Worm (Caenorhabditis elegans): Measurements from ENCODE around the gene unc-51.

unc-51 gene

DNA sequence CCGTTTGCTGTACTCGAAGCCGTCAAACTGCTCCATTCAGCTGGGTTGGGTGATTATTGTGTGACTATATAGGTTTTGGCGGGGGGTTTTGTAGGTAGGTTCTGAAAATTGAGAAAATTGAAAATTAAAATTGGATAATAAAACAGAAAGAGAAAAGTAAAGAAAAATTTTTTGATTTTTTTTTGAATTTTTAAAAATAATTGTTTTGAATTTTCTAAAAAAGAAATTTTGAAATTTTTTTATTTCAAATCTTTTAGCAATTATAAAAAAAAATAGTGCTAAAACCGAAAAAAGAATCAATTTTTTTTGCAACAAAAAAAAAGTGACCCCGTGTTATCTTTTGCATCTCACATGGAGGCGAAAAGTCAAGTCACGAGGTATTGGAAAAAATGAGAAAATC lies at the start of gene unc-51:
unc-51 (minus strand) TSS at position 101 of the 400 bp plus-strand sequence.
- no peak for TF ChIP-seq cog-1 (tag; optimal IDR thresholded peaks at IDR 0.05)
- no peak for TF ChIP-seq ztf-23 (GFP tag; IDR thresholded peaks at IDR 0.05)
- TF ChIP-seq med-1 (GFP tag; optimal IDR thresholded peaks at IDR 0.05; ENCODE audit: insufficient read depth), result no peak
- no peak for TF ChIP-seq ztf-29 (GFP tag; IDR thresholded peaks at IDR 0.05)
- no peak for TF ChIP-seq tab-1 (GFP tag; IDR thresholded peaks at IDR 0.05)
- no peak for TF ChIP-seq ref-1 (GFP tag; conservative IDR thresholded peaks at IDR 0.05)
- TF ChIP-seq flt-1 (GFP tag; IDR thresholded peaks at IDR 0.05), result no peak
- no peak for TF ChIP-seq T22C8.4 (GFP tag; IDR thresholded peaks at IDR 0.05)
- no peak for TF ChIP-seq klf-2 (GFP tag; conservative IDR thresholded peaks at IDR 0.05)

DNA sequence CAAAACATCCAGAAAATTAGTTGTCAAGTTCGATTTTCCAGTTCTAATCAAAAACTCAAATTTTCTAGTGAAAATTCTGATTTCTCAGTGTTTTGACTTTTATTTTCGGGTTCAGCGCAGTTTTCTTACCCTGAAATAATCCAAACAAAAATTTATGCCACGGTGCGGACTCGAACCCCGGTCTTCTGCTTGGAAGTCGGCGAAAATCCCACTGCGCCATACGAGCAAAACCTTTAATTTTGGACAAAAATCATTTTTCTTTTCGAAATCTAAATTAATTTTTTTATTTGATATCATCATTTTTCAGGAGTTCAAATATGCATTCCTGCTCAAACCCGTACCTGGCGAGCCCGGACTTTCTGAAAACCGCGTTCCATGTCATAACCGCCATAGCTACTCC lies 44.8 kb upstream of the unc-51 start, which contains the start of gene srh-233:
srh-233 (plus strand) TSS at position 301 of the 400 bp plus-strand sequence.
- TF ChIP-seq ref-1 (GFP tag; conservative IDR thresholded peaks at IDR 0.05) (no peak), flt-1 (GFP tag; IDR thresholded peaks at IDR 0.05) (no peak), ztf-29 (GFP tag; IDR thresholded peaks at IDR 0.05) (no peak), T22C8.4 (GFP tag; IDR thresholded peaks at IDR 0.05) (no peak), ztf-23 (GFP tag; IDR thresholded peaks at IDR 0.05) (no peak), cog-1 (tag; optimal IDR thresholded peaks at IDR 0.05) (no peak), med-1 (GFP tag; optimal IDR thresholded peaks at IDR 0.05; ENCODE audit: insufficient read depth) (no peak), klf-2 (GFP tag; conservative IDR thresholded peaks at IDR 0.05) (no peak), tab-1 (GFP tag; IDR thresholded peaks at IDR 0.05) (no peak)

DNA sequence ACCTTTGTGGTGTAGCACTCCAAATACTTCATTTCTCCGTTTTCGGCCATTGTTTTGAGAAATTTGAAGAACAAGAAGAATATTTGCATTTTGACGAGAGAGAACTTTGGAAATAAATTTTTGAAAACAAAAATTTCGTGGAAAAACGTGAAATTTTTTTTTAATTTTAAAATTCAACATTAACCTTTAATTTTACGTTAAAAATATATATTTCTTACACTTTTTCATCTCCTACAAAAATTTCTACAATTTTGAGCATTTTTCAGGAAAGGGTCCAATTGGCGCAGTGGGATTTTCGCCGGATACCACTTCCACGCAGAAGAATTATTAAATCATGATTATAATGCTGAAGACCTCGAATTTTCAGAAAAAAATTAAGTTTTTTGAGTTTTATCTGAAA lies 43.0 kb upstream of the unc-51 start, which contains the start of gene spe-19:
spe-19 (minus strand) TSS at position 101 of the 400 bp plus-strand sequence.
- TF ChIP-seq med-1 (GFP tag; optimal IDR thresholded peaks at IDR 0.05; ENCODE audit: insufficient read depth), result no peak
- TF ChIP-seq flt-1 (GFP tag; IDR thresholded peaks at IDR 0.05), result no peak
- TF ChIP-seq tab-1 (GFP tag; IDR thresholded peaks at IDR 0.05), result no peak
- no peak for TF ChIP-seq ztf-29 (GFP tag; IDR thresholded peaks at IDR 0.05)
- no peak for TF ChIP-seq cog-1 (tag; optimal IDR thresholded peaks at IDR 0.05)
- no peak for TF ChIP-seq klf-2 (GFP tag; conservative IDR thresholded peaks at IDR 0.05)
- TF ChIP-seq T22C8.4 (GFP tag; IDR thresholded peaks at IDR 0.05), result no peak
- no peak for TF ChIP-seq ztf-23 (GFP tag; IDR thresholded peaks at IDR 0.05)
- TF ChIP-seq ref-1 (GFP tag; conservative IDR thresholded peaks at IDR 0.05), result no peak

- TF ChIP-seq flt-1 (GFP tag; IDR thresholded peaks at IDR 0.05) (no peak), ztf-23 (GFP tag; IDR thresholded peaks at IDR 0.05) (no peak)
Measured at ce11 chrV:20037287-20037686, 33.0 kb upstream of the unc-51 start, which contains the start of gene Y113G7A.16. Y113G7A.16 (plus strand) TSS chrV:20037587.

DNA sequence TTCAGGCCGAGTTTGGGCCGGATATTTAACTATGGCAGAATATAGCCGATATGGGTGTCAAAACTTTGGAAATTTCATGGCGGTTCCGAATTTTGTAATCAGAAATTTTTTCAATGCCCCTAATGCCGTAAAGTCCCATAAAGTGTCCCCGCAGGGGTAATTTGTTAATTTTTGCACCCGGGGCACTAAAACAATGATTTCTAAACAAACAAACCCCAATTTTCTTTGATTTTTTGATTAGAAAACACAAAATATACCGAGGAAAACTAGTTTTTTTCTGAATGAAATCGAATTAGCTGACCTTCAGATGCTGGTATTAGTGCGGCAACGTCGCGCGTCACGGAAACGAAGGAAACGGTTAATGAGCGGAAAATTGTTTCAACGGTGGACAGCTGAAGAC lies 30.6 kb upstream of the unc-51 start:
- TF ChIP-seq ztf-29 (GFP tag; IDR thresholded peaks at IDR 0.05) (no peak), ref-1 (GFP tag; conservative IDR thresholded peaks at IDR 0.05) (no peak), med-1 (GFP tag; optimal IDR thresholded peaks at IDR 0.05; ENCODE audit: insufficient read depth) (no peak), klf-2 (GFP tag; conservative IDR thresholded peaks at IDR 0.05) (no peak), T22C8.4 (GFP tag; IDR thresholded peaks at IDR 0.05) (no peak)

DNA sequence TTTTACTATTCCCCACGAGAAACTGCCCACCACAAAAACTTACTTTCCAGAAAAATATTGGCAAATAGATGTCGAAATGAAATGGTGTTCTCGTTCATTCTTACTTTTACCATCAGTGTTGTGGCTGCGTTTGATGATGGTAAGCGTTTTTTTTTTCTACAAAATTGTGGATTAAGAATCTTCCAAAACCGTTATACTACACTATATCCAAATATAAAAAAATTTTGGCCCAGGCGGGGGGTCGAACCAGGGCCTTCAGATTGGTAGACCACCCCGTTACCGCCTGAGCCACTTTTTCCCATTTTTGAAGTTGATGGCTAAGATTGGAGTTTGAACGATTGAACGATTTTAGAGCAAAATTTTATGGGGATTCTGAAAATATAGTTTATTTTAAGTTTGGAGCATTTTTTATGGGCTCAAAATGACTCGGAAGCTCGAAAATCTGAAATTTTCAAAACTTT lies 18.7 kb upstream of the unc-51 start, which contains the start of gene lgc-55:
lgc-55 (plus strand) TSS at position 51 of the 461 bp plus-strand sequence.
- TF ChIP-seq cog-1 (tag; optimal IDR thresholded peaks at IDR 0.05) (no peak), ztf-23 (GFP tag; IDR thresholded peaks at IDR 0.05) (no peak), tab-1 (GFP tag; IDR thresholded peaks at IDR 0.05) (no peak), T22C8.4 (GFP tag; IDR thresholded peaks at IDR 0.05) (no peak), ref-1 (GFP tag; conservative IDR thresholded peaks at IDR 0.05) (no peak), ztf-29 (GFP tag; IDR thresholded peaks at IDR 0.05) (no peak), klf-2 (GFP tag; conservative IDR thresholded peaks at IDR 0.05) (no peak), flt-1 (GFP tag; IDR thresholded peaks at IDR 0.05) (no peak), med-1 (GFP tag; optimal IDR thresholded peaks at IDR 0.05; ENCODE audit: insufficient read depth) (no peak)

- TF ChIP-seq flt-1 (GFP tag; IDR thresholded peaks at IDR 0.05) (no peak), tab-1 (GFP tag; IDR thresholded peaks at IDR 0.05) (no peak), T22C8.4 (GFP tag; IDR thresholded peaks at IDR 0.05) (no peak), ztf-23 (GFP tag; IDR thresholded peaks at IDR 0.05) (no peak), ztf-29 (GFP tag; IDR thresholded peaks at IDR 0.05) (no peak), klf-2 (GFP tag; conservative IDR thresholded peaks at IDR 0.05) (no peak), med-1 (GFP tag; optimal IDR thresholded peaks at IDR 0.05; ENCODE audit: insufficient read depth) (no peak), cog-1 (tag; optimal IDR thresholded peaks at IDR 0.05) (no peak), ref-1 (GFP tag; conservative IDR thresholded peaks at IDR 0.05) (no peak)
Measured at ce11 chrV:20021347-20021746, 17.1 kb upstream of the unc-51 start.

- no peak for TF ChIP-seq klf-2 (GFP tag; conservative IDR thresholded peaks at IDR 0.05)
- no peak for TF ChIP-seq tab-1 (GFP tag; IDR thresholded peaks at IDR 0.05)
- no peak for TF ChIP-seq flt-1 (GFP tag; IDR thresholded peaks at IDR 0.05)
- no peak for TF ChIP-seq ztf-29 (GFP tag; IDR thresholded peaks at IDR 0.05)
- TF ChIP-seq ref-1 (GFP tag; conservative IDR thresholded peaks at IDR 0.05), result no peak
- no peak for TF ChIP-seq T22C8.4 (GFP tag; IDR thresholded peaks at IDR 0.05)
- no peak for TF ChIP-seq med-1 (GFP tag; optimal IDR thresholded peaks at IDR 0.05; ENCODE audit: insufficient read depth)
- TF ChIP-seq ztf-23 (GFP tag; IDR thresholded peaks at IDR 0.05), result no peak
- TF ChIP-seq cog-1 (tag; optimal IDR thresholded peaks at IDR 0.05), result no peak
Measured at ce11 chrV:20011654-20012053, 7.4 kb upstream of the unc-51 start, which contains the start of gene Y60A3A.21. Y60A3A.21 (plus strand) TSS chrV:20011954.

- TF ChIP-seq med-1 (GFP tag; optimal IDR thresholded peaks at IDR 0.05; ENCODE audit: insufficient read depth) (no peak), ztf-23 (GFP tag; IDR thresholded peaks at IDR 0.05) (no peak), klf-2 (GFP tag; conservative IDR thresholded peaks at IDR 0.05) (no peak), ref-1 (GFP tag; conservative IDR thresholded peaks at IDR 0.05) (no peak), T22C8.4 (GFP tag; IDR thresholded peaks at IDR 0.05) (no peak), flt-1 (GFP tag; IDR thresholded peaks at IDR 0.05) (no peak), tab-1 (GFP tag; IDR thresholded peaks at IDR 0.05) (no peak), cog-1 (tag; optimal IDR thresholded peaks at IDR 0.05) (no peak), ztf-29 (GFP tag; IDR thresholded peaks at IDR 0.05) (no peak)
Measured at ce11 chrV:20011199-20011598, 6.9 kb upstream of the unc-51 start.

DNA sequence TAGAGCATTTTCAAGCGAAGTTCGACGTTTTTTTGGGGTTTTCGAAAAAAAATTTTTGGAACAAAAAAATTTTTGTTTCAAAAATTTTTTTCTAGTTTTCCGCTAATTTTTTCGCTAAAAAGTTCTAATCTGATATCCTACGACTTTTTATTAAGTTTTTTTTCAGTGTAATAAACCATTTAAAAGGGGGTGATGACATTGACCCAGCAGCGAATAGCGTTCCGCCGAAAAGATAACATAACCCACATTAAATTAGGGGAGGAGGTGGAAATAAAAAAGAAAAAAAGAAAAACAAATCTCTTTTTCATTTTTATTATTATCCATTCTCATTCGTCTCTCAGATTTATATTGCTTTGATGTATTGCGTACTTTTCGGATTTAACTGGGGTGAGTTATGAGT lies 3.2 kb upstream of the unc-51 start, which contains the start of gene Y60A3A.23:
Y60A3A.23 (plus strand) TSS at position 301 of the 400 bp plus-strand sequence.
- TF ChIP-seq med-1 (GFP tag; optimal IDR thresholded peaks at IDR 0.05; ENCODE audit: insufficient read depth), result no peak
- no peak for TF ChIP-seq tab-1 (GFP tag; IDR thresholded peaks at IDR 0.05)
- TF ChIP-seq ref-1 (GFP tag; conservative IDR thresholded peaks at IDR 0.05), result no peak
- TF ChIP-seq ztf-29 (GFP tag; IDR thresholded peaks at IDR 0.05), result no peak
- TF ChIP-seq ztf-23 (GFP tag; IDR thresholded peaks at IDR 0.05), result no peak
- no peak for TF ChIP-seq flt-1 (GFP tag; IDR thresholded peaks at IDR 0.05)
- TF ChIP-seq T22C8.4 (GFP tag; IDR thresholded peaks at IDR 0.05), result no peak
- TF ChIP-seq klf-2 (GFP tag; conservative IDR thresholded peaks at IDR 0.05), result no peak
- TF ChIP-seq cog-1 (tag; optimal IDR thresholded peaks at IDR 0.05), result no peak

Measured in whole organism, midembryonic.